Comparison of ENCODE assay signal across 5 fruit fly cellular contexts in genomic region chrX:7067248-7067647, dm6.
TF ChIP-seq lines count a peak whose summit lies in the region.

No protein-coding gene starts in this region.

- no peak for TF ChIP-seq CTCF in whole organism, embryonic (GFP tag; optimal IDR thresholded peaks at IDR 0.05; lab: Kevin White, UChicago)

TF ChIP-seq in whole organism, adult, 20 proteins besides CTCF, POLR2A, EP300 and RAD21:
- TF ChIP-seq Clk (GFP tag; optimal IDR thresholded peaks at IDR 0.05; lab: Kevin White, UChicago): no peak
- no peak for TF ChIP-seq CG33017 (tag; optimal IDR thresholded peaks at IDR 0.05; lab: Kevin White, UChicago)
- no peak for TF ChIP-seq CG12768 (GFP tag; optimal IDR thresholded peaks at IDR 0.05; lab: Kevin White, UChicago)
- TF ChIP-seq tj (GFP tag; optimal IDR thresholded peaks at IDR 0.05; lab: Kevin White, UChicago): peak; percentile 24
- peak; percentile 9 for TF ChIP-seq kay (GFP tag; lab: Kevin White, UChicago; ENCODE audit: borderline replicate concordance)

TF ChIP-seq in whole organism, embryonic, 481 proteins besides CTCF, POLR2A, EP300 and RAD21 (continues in another document):
- TF ChIP-seq lab (GFP tag; optimal IDR thresholded peaks at IDR 0.05; lab: Kevin White, UChicago): peak; percentile 59
- TF ChIP-seq CG6765 (GFP tag; optimal IDR thresholded peaks at IDR 0.05; lab: Kevin White, UChicago): peak; percentile 16
- no peak for TF ChIP-seq stc (GFP tag; IDR thresholded peaks at IDR 0.05; lab: Robert Waterston, UW)
- TF ChIP-seq CG9932 (GFP tag; IDR thresholded peaks at IDR 0.05; lab: Robert Waterston, UW): peak; percentile 59
- no peak for TF ChIP-seq grn (GFP tag; optimal IDR thresholded peaks at IDR 0.05; lab: Kevin White, UChicago)
- no peak for TF ChIP-seq NfI (GFP tag; optimal IDR thresholded peaks at IDR 0.05; lab: Kevin White, UChicago)
- no peak for TF ChIP-seq crc (GFP tag; optimal IDR thresholded peaks at IDR 0.05; lab: Kevin White, UChicago)
- TF ChIP-seq lilli (GFP tag; optimal IDR thresholded peaks at IDR 0.05; lab: Kevin White, UChicago): peak; percentile 2
- peak; percentile 32 for TF ChIP-seq CG9727 (GFP tag; optimal IDR thresholded peaks at IDR 0.05; lab: Kevin White, UChicago)
- TF ChIP-seq CG30403 (GFP tag; optimal IDR thresholded peaks at IDR 0.05; lab: Kevin White, UChicago): peak; percentile 1
- TF ChIP-seq dysf (GFP tag; IDR thresholded peaks at IDR 0.05; lab: Robert Waterston, UW): peak; percentile 36; the same call in 1 of the 3 replicates
- no peak for TF ChIP-seq gsb (GFP tag; IDR thresholded peaks at IDR 0.05; lab: Robert Waterston, UW)
- TF ChIP-seq al (GFP tag; IDR thresholded peaks at IDR 0.05; lab: Robert Waterston, UW): peak; percentile 51
- peak; percentile 1 for TF ChIP-seq sug (tag; optimal IDR thresholded peaks at IDR 0.05; lab: Kevin White, UChicago)
- peak; percentile 33 for TF ChIP-seq Meics (GFP tag; optimal IDR thresholded peaks at IDR 0.05; lab: Kevin White, UChicago)
- TF ChIP-seq sens (GFP tag; lab: Kevin White, UChicago): peak; percentile 30
- TF ChIP-seq Dbx (GFP tag; IDR thresholded peaks at IDR 0.05; lab: Robert Waterston, UW): 0 out of 3 replicates have a peak, but pooled peaks have one; percentile 8
- TF ChIP-seq CG7839 (tag; optimal IDR thresholded peaks at IDR 0.05; lab: Kevin White, UChicago): peak; percentile 1
- peak; percentile 10 for TF ChIP-seq CG3281 (GFP tag; optimal IDR thresholded peaks at IDR 0.05; lab: Kevin White, UChicago)
- TF ChIP-seq nmo (GFP tag; optimal IDR thresholded peaks at IDR 0.05; lab: Kevin White, UChicago): peak; percentile 29
- peak; percentile 20 for TF ChIP-seq D19B (GFP tag; optimal IDR thresholded peaks at IDR 0.05; lab: Kevin White, UChicago)
- TF ChIP-seq CG14667 (GFP tag; IDR thresholded peaks at IDR 0.05; lab: Robert Waterston, UW): no peak

TF ChIP-seq in whole organism, prepupa, 60 proteins besides CTCF, POLR2A, EP300 and RAD21:
- TF ChIP-seq CG3919 (GFP tag; optimal IDR thresholded peaks at IDR 0.05; lab: Kevin White, UChicago) (peak; percentile 1), esn (GFP tag; optimal IDR thresholded peaks at IDR 0.05; lab: Kevin White, UChicago) (peak; percentile 4), pdm3 (GFP tag; optimal IDR thresholded peaks at IDR 0.05; lab: Kevin White, UChicago) (peak; percentile 6), svp (GFP tag; lab: Kevin White, UChicago) (peak; percentile 50), topi (GFP tag; optimal IDR thresholded peaks at IDR 0.05; lab: Kevin White, UChicago) (peak; percentile 17), CG6792 (GFP tag; optimal IDR thresholded peaks at IDR 0.05; lab: Kevin White, UChicago) (peak; percentile 9), Eip78C (GFP tag; lab: Kevin White, UChicago) (peak; percentile 69), acj6 (GFP tag; optimal IDR thresholded peaks at IDR 0.05; lab: Kevin White, UChicago) (peak; percentile 13), Lpt (GFP tag; optimal IDR thresholded peaks at IDR 0.05; lab: Kevin White, UChicago) (no peak), spab (GFP tag; optimal IDR thresholded peaks at IDR 0.05; lab: Kevin White, UChicago) (no peak), Smox (GFP tag; optimal IDR thresholded peaks at IDR 0.05; lab: Kevin White, UChicago) (peak; percentile 14), CG8632 (GFP tag; optimal IDR thresholded peaks at IDR 0.05; lab: Kevin White, UChicago) (peak; percentile 18), Blimp-1 (GFP tag; optimal IDR thresholded peaks at IDR 0.05; lab: Kevin White, UChicago) (no peak), CG34406 (GFP tag; optimal IDR thresholded peaks at IDR 0.05; lab: Kevin White, UChicago) (peak; percentile 2), ss (GFP tag; optimal IDR thresholded peaks at IDR 0.05; lab: Kevin White, UChicago) (peak; percentile 6 to 73), CG7368 (GFP tag; optimal IDR thresholded peaks at IDR 0.05; lab: Kevin White, UChicago) (no peak), Met (GFP tag; optimal IDR thresholded peaks at IDR 0.05; lab: Kevin White, UChicago) (peak; percentile 17), CG15336 (GFP tag; IDR thresholded peaks at IDR 0.05; lab: Robert Waterston, UW) (no peak), lz (GFP tag; optimal IDR thresholded peaks at IDR 0.05; lab: Kevin White, UChicago) (peak; percentile 0), CG16779 (tag; optimal IDR thresholded peaks at IDR 0.05; lab: Kevin White, UChicago) (no peak)

TF ChIP-seq in whole organism, pupa, 21 proteins besides CTCF, POLR2A, EP300 and RAD21:
- TF ChIP-seq CG8159 (tag; optimal IDR thresholded peaks at IDR 0.05; lab: Kevin White, UChicago) (no peak), gl (tag; optimal IDR thresholded peaks at IDR 0.05; lab: Kevin White, UChicago) (no peak), CG9948 (tag; optimal IDR thresholded peaks at IDR 0.05; lab: Kevin White, UChicago) (no peak), CG17806 (tag; optimal IDR thresholded peaks at IDR 0.05; lab: Kevin White, UChicago) (no peak), Ets98B (GFP tag; IDR thresholded peaks at IDR 0.05; lab: Robert Waterston, UW) (no peak), Snoo (tag; optimal IDR thresholded peaks at IDR 0.05; lab: Kevin White, UChicago) (peak; percentile 3)

TF ChIP-seq in whole organism, wandering third instar larva, 38 proteins besides CTCF, POLR2A, EP300 and RAD21:
- TF ChIP-seq CrebA (GFP tag; optimal IDR thresholded peaks at IDR 0.05; lab: Kevin White, UChicago; ENCODE audit: borderline replicate concordance) (no peak), ey (GFP tag; optimal IDR thresholded peaks at IDR 0.05; lab: Kevin White, UChicago) (peak; percentile 3), Sp1 (GFP tag; optimal IDR thresholded peaks at IDR 0.05; lab: Kevin White, UChicago) (peak; percentile 12), rgr (GFP tag; optimal IDR thresholded peaks at IDR 0.05; lab: Kevin White, UChicago) (peak; percentile 4), foxo (GFP tag; optimal IDR thresholded peaks at IDR 0.05; lab: Kevin White, UChicago) (peak in 1 of 2 experiments; percentile 44), lola (GFP tag; optimal IDR thresholded peaks at IDR 0.05; lab: Kevin White, UChicago) (no peak), Rel (GFP tag; optimal IDR thresholded peaks at IDR 0.05; lab: Kevin White, UChicago) (no peak), Rel (tag; optimal IDR thresholded peaks at IDR 0.05; lab: Kevin White, UChicago) (peak; percentile 82), fru (GFP tag; optimal IDR thresholded peaks at IDR 0.05; lab: Kevin White, UChicago) (peak; percentile 22), psq (GFP tag; optimal IDR thresholded peaks at IDR 0.05; lab: Kevin White, UChicago) (peak; percentile 27), Hnf4 (GFP tag; optimal IDR thresholded peaks at IDR 0.05; lab: Kevin White, UChicago) (peak; percentile 4), HLH106 (tag; optimal IDR thresholded peaks at IDR 0.05; lab: Kevin White, UChicago) (peak; percentile 15), h (GFP tag; optimal IDR thresholded peaks at IDR 0.05; lab: Kevin White, UChicago) (peak; percentile 23), Hr78 (GFP tag; optimal IDR thresholded peaks at IDR 0.05; lab: Kevin White, UChicago) (no peak)
TF ChIP-seq in whole organism, wandering third instar larva: peak in this region for 10.
